Worm (Caenorhabditis elegans) whole organism, L1 larva: Measurements from ENCODE around the gene fbxb-87.

Experiments used
- C04F5.9 ChIP-seq: sonication (generic microtip); optimal IDR thresholded peaks from 2 replicates; lab custom pipeline; 2016; ENCODE audit warnings: missing genetic modification characterization, missing compliant biosample characterization
- Y116A8C.19 ChIP-seq: sonication (generic microtip); optimal IDR thresholded peaks from 2 replicates; lab custom pipeline; 2016; ENCODE audit warnings: missing compliant biosample characterization, missing genetic modification characterization, borderline replicate concordance
- aly-2 ChIP-seq: fragments of 150-350 bp; optimal IDR thresholded peaks from 2 replicates; lab custom pipeline; 2014; ENCODE audit warnings: missing biosample characterization, missing genetic modification characterization
- ama-1 ChIP-seq: fragments of 150-350 bp; optimal IDR thresholded peaks from 2 replicates; lab custom pipeline; 2014
- ceh-82 ChIP-seq, 3 experiments: fragments of 150-350 bp in 1 of 3; sonication (generic microtip) in 2 of 3; optimal IDR thresholded peaks; 2 replicates each; lab custom pipeline; 2014 to 2017; ENCODE audit warnings: missing biosample characterization in 3 of 3, missing genetic modification characterization in 3 of 3
- dpl-1 ChIP-seq, 3 experiments: fragments of 150-350 bp in 2 of 3; sonication (generic microtip) in 1 of 3; optimal IDR thresholded peaks; 2 replicates each; lab custom pipeline; 2014 to 2017; ENCODE audit warnings: missing biosample characterization in 3 of 3, missing genetic modification characterization in 3 of 3, missing genetic modification reagents in 3 of 3
- dsc-1 ChIP-seq: sonication (generic microtip); optimal IDR thresholded peaks from 2 replicates; lab custom pipeline; 2016; ENCODE audit warnings: mild to moderate bottlenecking, missing genetic modification characterization, missing compliant biosample characterization
- efl-1 ChIP-seq, 4 experiments: fragments of 150-350 bp; optimal IDR thresholded peaks in 3 of 4; peaks in 1 of 4; 1 replicate in 1 of 4; 2 replicates in 3 of 4; lab custom pipeline; 2014; ENCODE audit warnings: missing biosample characterization in 2 of 4, missing genetic modification characterization in 2 of 4, missing genetic modification reagents in 2 of 4
- egl-13 ChIP-seq: sonication (generic microtip); optimal IDR thresholded peaks from 2 replicates; lab custom pipeline; 2016; ENCODE audit warnings: missing genotype, missing genetic modification reagents, missing genetic modification characterization, missing compliant biosample characterization
- fkh-10 ChIP-seq: sonication (generic microtip); optimal IDR thresholded peaks from 2 replicates; lab custom pipeline; 2017; ENCODE audit warnings: missing biosample characterization, missing genetic modification reagents, missing genetic modification characterization
- fkh-8 ChIP-seq: sonication (generic microtip); optimal IDR thresholded peaks from 2 replicates; lab custom pipeline; 2016; ENCODE audit warnings: mild to moderate bottlenecking, missing genetic modification characterization, missing compliant biosample characterization
- lin-13 ChIP-seq: fragments of 150-350 bp; optimal IDR thresholded peaks from 2 replicates; lab custom pipeline; 2014; ENCODE audit warnings: missing biosample characterization, missing genetic modification reagents, missing genetic modification characterization
- lin-14 ChIP-seq: fragments of 200-800 bp; sonication (Bioruptor generic); optimal IDR thresholded peaks from 2 replicates; lab custom pipeline; 2018; ENCODE audit warnings: mild to moderate bottlenecking, missing genetic modification characterization, moderate library complexity, missing compliant biosample characterization
- lin-15B ChIP-seq: fragments of 150-350 bp; sonication (generic microtip); optimal IDR thresholded peaks from 3 replicates; lab custom pipeline; 2014; ENCODE audit warnings: missing biosample characterization, missing genetic modification characterization
- lir-3 ChIP-seq: sonication (generic microtip); optimal IDR thresholded peaks from 2 replicates; lab custom pipeline; 2016; ENCODE audit warnings: mild to moderate bottlenecking, missing genetic modification characterization, moderate library complexity, missing compliant biosample characterization; ENCODE audit not compliant: poor library complexity
- lsy-2 ChIP-seq, 2 experiments: fragments of 150-350 bp; optimal IDR thresholded peaks; 2 replicates each; lab custom pipeline; 2014; ENCODE audit warnings: missing biosample characterization in 2 of 2, missing genetic modification characterization in 2 of 2
- mab-9 ChIP-seq: fragments of 200-800 bp; sonication (Bioruptor generic); IDR thresholded peaks from 2 replicates; pipeline ENCODE4 v1.3.6; 2022; ENCODE audit warnings: missing genetic modification reagents, missing genetic modification characterization, missing compliant biosample characterization
- mdl-1 ChIP-seq, 2 experiments: fragments of 150-350 bp; optimal IDR thresholded peaks; 2 replicates each; lab custom pipeline; 2014 to 2017; ENCODE audit warnings: missing biosample characterization in 2 of 2, missing genetic modification characterization in 2 of 2, inconsistent platforms in 1 of 2
- mep-1 ChIP-seq: fragments of 150-350 bp; optimal IDR thresholded peaks from 2 replicates; lab custom pipeline; 2014; ENCODE audit warnings: missing biosample characterization, missing genetic modification characterization
- nhr-11 ChIP-seq: fragments of 150-350 bp; optimal IDR thresholded peaks from 2 replicates; lab custom pipeline; 2014; ENCODE audit warnings: missing biosample characterization, missing genetic modification characterization
- nhr-19 ChIP-seq: fragments of 200-800 bp; sonication (Bioruptor generic); conservative IDR thresholded peaks from 2 replicates; pipeline ENCODE4 v1.3.6; 2022; ENCODE audit warnings: missing genetic modification characterization, missing compliant biosample characterization
- nhr-20 ChIP-seq: sonication (generic microtip); optimal IDR thresholded peaks from 2 replicates; lab custom pipeline; 2016; ENCODE audit warnings: mild to moderate bottlenecking, missing genetic modification characterization, missing compliant biosample characterization
- nhr-47 ChIP-seq: sonication (generic microtip); optimal IDR thresholded peaks from 2 replicates; lab custom pipeline; 2016; ENCODE audit warnings: mild to moderate bottlenecking, missing genetic modification characterization, moderate library complexity, missing compliant biosample characterization
- nhr-71 ChIP-seq: sonication (generic microtip); optimal IDR thresholded peaks from 2 replicates; lab custom pipeline; 2016; ENCODE audit warnings: mild to moderate bottlenecking, missing genetic modification characterization, moderate library complexity, missing compliant biosample characterization
- pax-3 ChIP-seq: fragments of 200-800 bp; sonication (Bioruptor generic); optimal IDR thresholded peaks from 2 replicates; lab custom pipeline; 2018; ENCODE audit warnings: mild to moderate bottlenecking, missing genetic modification characterization, moderate library complexity, missing compliant biosample characterization
- snu-23 ChIP-seq: sonication (generic microtip); optimal IDR thresholded peaks from 2 replicates; lab custom pipeline; 2016; ENCODE audit warnings: missing genetic modification characterization, missing compliant biosample characterization
- sox-4 ChIP-seq: sonication (generic microtip); optimal IDR thresholded peaks from 2 replicates; lab custom pipeline; 2016; ENCODE audit warnings: missing genetic modification characterization, missing compliant biosample characterization
- swsn-7 ChIP-seq: sonication (generic microtip); optimal IDR thresholded peaks from 2 replicates; lab custom pipeline; 2016; ENCODE audit warnings: missing genetic modification characterization, missing compliant biosample characterization
- tbx-2 ChIP-seq: sonication (generic microtip); optimal IDR thresholded peaks from 2 replicates; lab custom pipeline; 2016; ENCODE audit warnings: missing genetic modification characterization, missing compliant biosample characterization
- unc-86 ChIP-seq: sonication (generic microtip); optimal IDR thresholded peaks from 2 replicates; lab custom pipeline; 2016; ENCODE audit warnings: missing genetic modification characterization, missing compliant biosample characterization
- vab-15 ChIP-seq: sonication (generic microtip); optimal IDR thresholded peaks from 2 replicates; lab custom pipeline; 2017; ENCODE audit warnings: missing genotype, mild to moderate bottlenecking, missing genetic modification characterization, missing compliant biosample characterization
- xbp-1 ChIP-seq: sonication (generic microtip); optimal IDR thresholded peaks from 2 replicates; lab custom pipeline; 2016; ENCODE audit warnings: missing genetic modification characterization, missing compliant biosample characterization
- zip-4 ChIP-seq: fragments of 200-800 bp; sonication (Bioruptor generic); optimal IDR thresholded peaks from 2 replicates; lab custom pipeline; 2018; ENCODE audit warnings: mild to moderate bottlenecking, missing genetic modification characterization, moderate library complexity, missing compliant biosample characterization
- ztf-11 ChIP-seq, 2 experiments: sonication (generic microtip); optimal IDR thresholded peaks; 2 replicates each; lab custom pipeline; 2016 to 2017; ENCODE audit warnings: missing genetic modification characterization in 2 of 2, missing biosample characterization in 1 of 2, missing compliant biosample characterization in 1 of 2
- ztf-4 ChIP-seq: fragments of 150-350 bp; optimal IDR thresholded peaks from 2 replicates; lab custom pipeline; 2014; ENCODE audit warnings: missing biosample characterization, missing genetic modification characterization

Gene fbxb-87

ce11 chrIII:10902341-10902740 is 8.0 kb downstream of the fbxb-87 start, which contains the start of gene unc-119:
Gene unc-119 (plus strand): TSS chrIII:10902641.
- TF ChIP-seq mdl-1 (tag; optimal IDR thresholded peaks at IDR 0.05; lab: Kevin White, UChicago): no peak
- no peak for TF ChIP-seq ztf-11 (tag; optimal IDR thresholded peaks at IDR 0.05; lab: Kevin White, UChicago)
- no peak for TF ChIP-seq C04F5.9 (tag; lab: Kevin White, UChicago)

ce11 chrIII:10903009-10903609 is 8.8 kb downstream of the fbxb-87 start:
- TF ChIP-seq lin-15B (no peak), tbx-2 (peak; percentile 8), lin-14 (GFP tag; lab: Kevin White, UChicago) (peak; percentile 79), nhr-71 (peak; percentile 73), snu-23 (GFP tag; lab: Kevin White, UChicago) (peak; percentile 43), fkh-8 (tag; lab: Kevin White, UChicago) (peak; percentile 98), nhr-11 (tag; lab: Kevin White, UChicago) (peak; percentile 60), ztf-4 (tag; lab: Kevin White, UChicago) (peak; percentile 50), nhr-19 (GFP tag; lab: Robert Waterston, UW) (no peak), lir-3 (tag; lab: Kevin White, UChicago) (peak; percentile 14), ama-1 (no peak), swsn-7 (peak; percentile 45), mab-9 (GFP tag; lab: Robert Waterston, UW) (no peak), sox-4 (tag; lab: Kevin White, UChicago) (peak; percentile 43), egl-13 (tag; lab: Kevin White, UChicago) (peak; percentile 63), nhr-20 (tag; lab: Kevin White, UChicago) (peak; percentile 4), mep-1 (tag; lab: Kevin White, UChicago) (peak; percentile 42), Y116A8C.19 (tag; lab: Kevin White, UChicago) (no peak), dsc-1 (peak; percentile 82), zip-4 (GFP tag; lab: Kevin White, UChicago) (no peak), ceh-82 (tag; optimal IDR thresholded peaks at IDR 0.05; lab: Kevin White, UChicago) (peak in 1 of 3 experiments; percentile 37), xbp-1 (tag; lab: Kevin White, UChicago) (peak; percentile 59), vab-15 (tag; lab: Kevin White, UChicago) (no peak), aly-2 (tag; lab: Kevin White, UChicago) (no peak), unc-86 (peak; percentile 12), pax-3 (peak; percentile 80), nhr-47 (tag; lab: Kevin White, UChicago) (peak; percentile 80), fkh-10 (GFP tag; lab: Kevin White, UChicago) (peak; percentile 50), efl-1 (optimal IDR thresholded peaks at IDR 0.05; lab: Kevin White, UChicago) (no peak), efl-1 (GFP tag; optimal IDR thresholded peaks at IDR 0.05 in 1 of 2; lab: Kevin White, UChicago) (no peak), lsy-2 (tag; optimal IDR thresholded peaks at IDR 0.05; lab: Kevin White, UChicago) (peak; percentile 10 to 30), lin-13 (GFP tag; lab: Kevin White, UChicago) (no peak)

DNA sequence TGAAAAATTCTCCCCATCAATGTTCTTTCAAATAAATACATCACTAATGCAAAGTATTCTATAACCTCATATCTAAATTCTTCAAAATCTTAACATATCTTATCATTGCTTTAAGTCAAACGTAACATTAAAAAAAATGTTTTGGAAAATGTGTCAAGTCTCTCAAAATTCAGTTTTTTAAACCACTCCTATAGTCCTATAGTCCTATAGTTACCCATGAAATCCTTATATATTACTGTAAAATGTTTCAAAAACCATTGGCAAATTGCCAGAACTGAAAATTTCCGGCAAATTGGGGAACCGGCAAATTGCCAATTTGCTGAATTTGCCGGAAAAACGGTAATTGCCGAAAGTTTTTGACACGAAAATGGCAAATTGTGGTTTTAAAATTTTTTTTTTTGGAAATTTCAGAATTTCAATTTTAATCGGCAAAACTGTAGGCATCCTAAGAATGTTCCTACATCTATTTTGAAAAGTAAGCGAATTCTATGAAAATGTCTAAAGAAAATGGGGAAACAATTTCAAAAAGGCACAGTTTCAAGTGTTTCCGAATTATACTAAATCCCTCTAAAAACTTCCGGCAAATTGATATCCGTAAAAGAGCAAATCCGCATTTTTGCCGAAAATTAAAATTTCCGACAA is 10.1 kb downstream of the fbxb-87 start:
- TF ChIP-seq efl-1 (optimal IDR thresholded peaks at IDR 0.05; lab: Kevin White, UChicago) (no peak), efl-1 (GFP tag; optimal IDR thresholded peaks at IDR 0.05 in 1 of 2; lab: Kevin White, UChicago) (peak; percentile 10 to 94), lsy-2 (tag; optimal IDR thresholded peaks at IDR 0.05; lab: Kevin White, UChicago) (peak in 1 of 2 experiments; percentile 39), dpl-1 (GFP tag; optimal IDR thresholded peaks at IDR 0.05; lab: Kevin White, UChicago) (peak in 2 of 3 experiments; percentile 1 to 54), pax-3 (no peak)
